Worm (Caenorhabditis elegans): Measurements from ENCODE around the gene idpp-6.

DNA sequence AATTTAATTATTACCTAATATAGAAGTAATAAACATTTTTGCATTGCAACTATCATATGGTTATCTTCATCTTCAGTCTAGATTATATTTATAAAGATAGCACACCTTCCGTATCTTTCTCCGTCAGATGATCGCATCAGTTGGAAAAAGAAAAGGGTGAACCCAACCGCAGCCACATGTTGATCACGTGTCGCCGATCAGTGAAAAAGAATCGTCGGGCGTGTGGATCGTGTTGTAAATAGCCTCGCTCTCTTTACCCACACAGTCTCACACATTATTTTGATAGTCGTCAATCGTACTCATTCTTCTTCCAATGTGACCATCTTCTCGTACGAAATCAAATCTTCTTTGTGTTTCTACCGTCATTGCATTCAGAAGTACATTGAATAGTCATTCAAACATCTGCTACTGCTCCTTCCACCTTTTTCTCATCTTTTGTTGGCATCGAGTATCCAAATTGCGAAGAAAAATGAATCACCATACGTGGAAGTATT lies 39.1 kb upstream of the idpp-6 start:
- TF ChIP-seq unc-62 (GFP tag; optimal IDR thresholded peaks at IDR 0.05) (peak; percentile 37), mdl-1 (tag; optimal IDR thresholded peaks at IDR 0.05) (peak; percentile 98 to 99), elt-3 (tag; optimal IDR thresholded peaks at IDR 0.05) (no peak)
